Worm (Caenorhabditis elegans) whole organism, young adult: ENCODE measurements around the gene snai-1.

Experiments
- C17E4.6 ChIP-seq: fragments of 200-800 bp; sonication (Bioruptor generic); IDR thresholded peaks from 2 replicates; pipeline ENCODE4 v1.3.6; 2022; ENCODE audit warnings: missing genetic modification reagents, missing genetic modification characterization, missing compliant biosample characterization
- bed-2 ChIP-seq: fragments of 200-800 bp; sonication (Bioruptor generic); IDR thresholded peaks from 2 replicates; pipeline ENCODE4 v1.3.6; 2022; ENCODE audit warnings: missing genetic modification reagents, missing genetic modification characterization, missing compliant biosample characterization
- ceh-40 ChIP-seq: fragments of 200-800 bp; sonication (Bioruptor generic); IDR thresholded peaks from 2 replicates; pipeline ENCODE4 v1.3.6; 2022; ENCODE audit warnings: missing genetic modification characterization, missing compliant biosample characterization
- dpff-1 ChIP-seq: sonication (generic microtip); optimal IDR thresholded peaks from 2 replicates; lab custom pipeline; 2017; ENCODE audit warnings: mild to moderate bottlenecking, missing genetic modification characterization, missing compliant biosample characterization
- egl-44 ChIP-seq: fragments of 200-800 bp; sonication (Bioruptor generic); IDR thresholded peaks from 2 replicates; pipeline ENCODE4 v1.3.6; 2022; ENCODE audit warnings: missing genetic modification reagents, missing genetic modification characterization, missing compliant biosample characterization
- let-526 ChIP-seq: fragments of 200-800 bp; sonication (Bioruptor generic); IDR thresholded peaks from 2 replicates; pipeline ENCODE4 v1.3.6; 2022; ENCODE audit warnings: missing genetic modification reagents, missing genetic modification characterization, missing compliant biosample characterization
- lin-35 ChIP-seq, 3 experiments: fragments of 150-350 bp in 2 of 3; sonication (generic microtip) in 1 of 3; optimal IDR thresholded peaks; 2 replicates each; lab custom pipeline; 2014 to 2018; ENCODE audit warnings: missing biosample characterization in 3 of 3, missing genetic modification characterization in 3 of 3, missing genetic modification reagents in 3 of 3
- mel-28 ChIP-seq: sonication (generic microtip); optimal IDR thresholded peaks from 2 replicates; lab custom pipeline; 2016; ENCODE audit warnings: borderline replicate concordance, mild to moderate bottlenecking, missing genetic modification characterization, missing compliant biosample characterization
- rcor-1 ChIP-seq: fragments of 200-800 bp; sonication (Bioruptor generic); IDR thresholded peaks from 2 replicates; pipeline ENCODE4 v1.3.6; 2022; ENCODE audit warnings: missing genetic modification reagents, missing genetic modification characterization, missing compliant biosample characterization
- ztf-3 ChIP-seq: fragments of 200-800 bp; sonication (Bioruptor generic); optimal IDR thresholded peaks from 2 replicates; lab custom pipeline; 2018; ENCODE audit warnings: mild to moderate bottlenecking, missing genetic modification characterization, missing compliant biosample characterization

DNA sequence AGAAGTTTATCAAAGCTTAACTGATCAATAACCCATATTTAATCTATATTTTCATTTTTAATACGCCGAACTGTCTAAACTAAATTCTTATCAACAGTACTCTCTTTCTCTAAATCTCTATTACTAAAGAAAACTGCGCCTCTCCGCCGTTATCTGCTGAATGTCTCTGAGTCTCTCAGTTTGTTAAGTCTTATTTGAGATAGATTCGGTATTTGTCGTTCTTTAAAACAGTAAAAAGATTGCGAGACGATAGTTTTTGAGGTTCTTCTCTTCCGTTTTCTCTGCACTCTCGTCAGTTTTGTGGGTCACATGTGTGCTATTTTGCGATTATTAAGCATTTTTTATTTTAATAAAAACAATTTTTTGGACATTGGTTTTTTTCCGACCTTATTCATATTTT is 39.3 kb downstream of the snai-1 start, which contains the start of gene sma-10:
- no peak for TF ChIP-seq mel-28 (tag; lab: Kevin White, UChicago)
- TF ChIP-seq C17E4.6 (GFP tag; lab: Robert Waterston, UW) = no peak
- no peak for TF ChIP-seq ztf-3 (GFP tag; lab: Kevin White, UChicago)
- TF ChIP-seq dpff-1 (tag; lab: Kevin White, UChicago) = no peak
- no peak for TF ChIP-seq bed-2
- no peak for TF ChIP-seq lin-35 (GFP tag; optimal IDR thresholded peaks at IDR 0.05; lab: Kevin White, UChicago)
- TF ChIP-seq egl-44 (GFP tag; lab: Robert Waterston, UW) = no peak
- no peak for TF ChIP-seq rcor-1
- no peak for TF ChIP-seq let-526 (GFP tag; lab: Robert Waterston, UW)
- no peak for TF ChIP-seq ceh-40 (GFP tag; lab: Robert Waterston, UW)
